Fruit fly (Drosophila melanogaster) whole organism, embryonic: Measurements from ENCODE around the gene Vha16-2.

Experiments used
- Adf1 ChIP-seq: fragments of 200-800 bp; sonication (Bioruptor generic); IDR thresholded peaks from 2 replicates; pipeline ENCODE4 v1.3.6; 2022; ENCODE audit warnings: missing biosample characterization, missing genetic modification characterization
- Atf-2 ChIP-seq: fragments of 200-800 bp; sonication (Bioruptor generic); optimal IDR thresholded peaks from 2 replicates; lab custom pipeline; 2016; ENCODE audit warnings: missing biosample characterization, missing genetic modification characterization
- Blimp-1 ChIP-seq: fragments of 200-800 bp; sonication (Bioruptor generic); optimal IDR thresholded peaks from 3 replicates; lab custom pipeline; 2018; ENCODE audit warnings: missing biosample characterization, missing genetic modification characterization, mild to moderate bottlenecking, moderate library complexity, missing genetic modification reagents
- CG10959 ChIP-seq: fragments of 200-800 bp; sonication (Bioruptor generic); IDR thresholded peaks from 2 replicates; pipeline ENCODE4 v1.3.6; 2022; ENCODE audit warnings: missing biosample characterization, missing genetic modification characterization
- CG12391 ChIP-seq: fragments of 200-800 bp; sonication (Bioruptor generic); optimal IDR thresholded peaks from 3 replicates; lab custom pipeline; 2018; ENCODE audit warnings: missing biosample characterization, mild to moderate bottlenecking, missing genetic modification characterization, moderate library complexity
- CG14050 ChIP-seq: fragments of 200-800 bp; sonication (Bioruptor generic); IDR thresholded peaks from 3 replicates; pipeline ENCODE4 v1.3.6; 2022; ENCODE audit warnings: missing biosample characterization, missing genetic modification characterization
- CG18599 ChIP-seq: fragments of 200-800 bp; sonication (Bioruptor generic); optimal IDR thresholded peaks from 3 replicates; lab custom pipeline; 2017; ENCODE audit warnings: missing biosample characterization, missing genetic modification characterization, mild to moderate bottlenecking, moderate library complexity, missing genetic modification reagents
- CG2712 ChIP-seq: fragments of 200-800 bp; optimal IDR thresholded peaks from 3 replicates; lab custom pipeline; 2019; ENCODE audit warnings: missing biosample characterization, mild to moderate bottlenecking, missing genetic modification characterization, moderate library complexity
- CG2875 ChIP-seq: fragments of 200-800 bp; sonication (Bioruptor generic); optimal IDR thresholded peaks from 2 replicates; lab custom pipeline; 2017; ENCODE audit warnings: missing biosample characterization, mild to moderate bottlenecking, missing genetic modification characterization, missing genetic modification reagents
- CG31365 ChIP-seq: fragments of 200-800 bp; sonication (Bioruptor generic); optimal IDR thresholded peaks from 2 replicates; lab custom pipeline; 2018; ENCODE audit warnings: missing biosample characterization, mild to moderate bottlenecking, missing genetic modification characterization
- CG6689 ChIP-seq: fragments of 200-800 bp; sonication (Bioruptor generic); IDR thresholded peaks from 2 replicates; pipeline ENCODE4 v1.3.6; 2022; ENCODE audit warnings: missing biosample characterization, missing genetic modification characterization
- CG9797 ChIP-seq: fragments of 200-800 bp; sonication (Bioruptor generic); optimal IDR thresholded peaks from 3 replicates; lab custom pipeline; 2018; ENCODE audit warnings: missing biosample characterization, mild to moderate bottlenecking, missing genetic modification characterization
- CHES-1-like ChIP-seq: fragments of 200-800 bp; sonication (Bioruptor generic); optimal IDR thresholded peaks from 2 replicates; lab custom pipeline; 2016; ENCODE audit warnings: missing biosample characterization, missing genetic modification characterization
- CrebB ChIP-seq: fragments of 200-800 bp; sonication (Bioruptor generic); optimal IDR thresholded peaks from 3 replicates; lab custom pipeline; 2018; ENCODE audit warnings: missing biosample characterization, mild to moderate bottlenecking, missing genetic modification characterization
- D ChIP-seq, 2 experiments: fragments of 200-800 bp in 1 of 2; fragments of >200 bp in 1 of 2; sonication (Bioruptor generic) in 1 of 2; optimal IDR thresholded peaks; 2 replicates in 1 of 2; 3 replicates in 1 of 2; lab custom pipeline; 2017; ENCODE audit warnings: mild to moderate bottlenecking in 1 of 2, missing biosample characterization in 1 of 2, missing genetic modification characterization in 1 of 2, missing genetic modification reagents in 1 of 2
- D19A ChIP-seq: fragments of 200-800 bp; optimal IDR thresholded peaks from 3 replicates; lab custom pipeline; 2019; ENCODE audit warnings: missing biosample characterization, mild to moderate bottlenecking, missing genetic modification characterization, moderate library complexity
- ERR ChIP-seq: fragments of 200-800 bp; sonication (Bioruptor generic); optimal IDR thresholded peaks from 2 replicates; lab custom pipeline; 2016; ENCODE audit warnings: missing biosample characterization, missing genetic modification characterization
- Fer3 ChIP-seq: fragments of 200-800 bp; sonication (Bioruptor generic); optimal IDR thresholded peaks from 2 replicates; lab custom pipeline; 2018; ENCODE audit warnings: missing biosample characterization, mild to moderate bottlenecking, missing genetic modification characterization, moderate library complexity
- MESR4 ChIP-seq: fragments of 200-800 bp; sonication (Bioruptor generic); optimal IDR thresholded peaks from 2 replicates; lab custom pipeline; 2018; ENCODE audit warnings: missing biosample characterization, mild to moderate bottlenecking, missing genetic modification characterization, moderate library complexity
- Med ChIP-seq: fragments of 200-800 bp; sonication (Bioruptor generic); peaks from one replicate; lab custom pipeline; 2016; ENCODE audit warnings: missing biosample characterization, missing genetic modification characterization, mild to moderate bottlenecking, inconsistent platforms, moderate library complexity
- Mes4 ChIP-seq: fragments of 200-800 bp; sonication (Bioruptor generic); optimal IDR thresholded peaks from 2 replicates; lab custom pipeline; 2016; ENCODE audit warnings: missing biosample characterization, missing genetic modification characterization
- NC2β ChIP-seq: fragments of 200-800 bp; sonication (Bioruptor generic); optimal IDR thresholded peaks from 2 replicates; lab custom pipeline; 2016; ENCODE audit warnings: missing biosample characterization, missing genetic modification characterization
- PHDP ChIP-seq: fragments of 200-800 bp; sonication (Bioruptor generic); optimal IDR thresholded peaks from 3 replicates; lab custom pipeline; 2018; ENCODE audit warnings: missing biosample characterization, mild to moderate bottlenecking, missing genetic modification characterization, moderate library complexity
- Sox102F ChIP-seq: fragments of 200-800 bp; sonication (Bioruptor generic); optimal IDR thresholded peaks from 2 replicates; lab custom pipeline; 2018; ENCODE audit warnings: missing biosample characterization, mild to moderate bottlenecking, missing genetic modification characterization, moderate library complexity
- Ssrp ChIP-seq: fragments of 200-800 bp; sonication (Bioruptor generic); optimal IDR thresholded peaks from 2 replicates; lab custom pipeline; 2018; ENCODE audit warnings: missing biosample characterization, mild to moderate bottlenecking, missing genetic modification characterization, moderate library complexity
- Stat92E ChIP-seq, 3 experiments: fragments of >200 bp in 2 of 3; fragments of 200-800 bp in 1 of 3; sonication (Bioruptor generic) in 1 of 3; optimal IDR thresholded peaks; 2 replicates each; lab custom pipeline; 2017 to 2019; ENCODE audit warnings: missing biosample characterization in 3 of 3, missing genetic modification characterization in 3 of 3, mild to moderate bottlenecking in 1 of 3, moderate library complexity in 1 of 3
- abd-A ChIP-seq: fragments of 200-800 bp; sonication (Bioruptor generic); optimal IDR thresholded peaks from 3 replicates; lab custom pipeline; 2019; ENCODE audit warnings: missing biosample characterization, mild to moderate bottlenecking, missing genetic modification characterization, moderate library complexity
- ash1 ChIP-seq: fragments of 200-800 bp; sonication (Bioruptor generic); optimal IDR thresholded peaks from 2 replicates; lab custom pipeline; 2018; ENCODE audit warnings: missing biosample characterization, mild to moderate bottlenecking, missing genetic modification characterization
- az2 ChIP-seq: fragments of 200-800 bp; sonication (Bioruptor generic); optimal IDR thresholded peaks from 3 replicates; lab custom pipeline; 2016; ENCODE audit warnings: missing biosample characterization, missing genetic modification characterization
- bsh ChIP-seq, 2 experiments: fragments of 200-800 bp; sonication (Bioruptor generic); optimal IDR thresholded peaks; 2 replicates each; lab custom pipeline; 2017 to 2018; ENCODE audit warnings: mild to moderate bottlenecking in 2 of 2, missing biosample characterization in 2 of 2, missing genetic modification characterization in 2 of 2, moderate library complexity in 1 of 2
- dm ChIP-seq: fragments of 200-800 bp; sonication (Bioruptor generic); optimal IDR thresholded peaks from 3 replicates; lab custom pipeline; 2016; ENCODE audit warnings: missing biosample characterization, missing genetic modification characterization
- fd102C ChIP-seq: fragments of 200-800 bp; sonication (Bioruptor generic); optimal IDR thresholded peaks from 2 replicates; lab custom pipeline; 2018; ENCODE audit warnings: missing biosample characterization, mild to moderate bottlenecking, missing genetic modification characterization, moderate library complexity
- gce ChIP-seq: fragments of 200-800 bp; sonication (Bioruptor generic); IDR thresholded peaks from 3 replicates; pipeline ENCODE4 v1.3.6; 2022; ENCODE audit warnings: missing biosample characterization, missing genetic modification characterization
- grn ChIP-seq: fragments of 200-800 bp; sonication (Bioruptor generic); optimal IDR thresholded peaks from 3 replicates; lab custom pipeline; 2017; ENCODE audit warnings: missing biosample characterization, missing genetic modification characterization
- her ChIP-seq: fragments of 200-800 bp; sonication (Bioruptor generic); optimal IDR thresholded peaks from 2 replicates; lab custom pipeline; 2016; ENCODE audit warnings: missing biosample characterization, missing genetic modification characterization
- insv ChIP-seq, 2 experiments: fragments of 200-800 bp; sonication (Bioruptor generic); optimal IDR thresholded peaks; 3 replicates each; lab custom pipeline; 2016 to 2018; ENCODE audit warnings: missing biosample characterization in 2 of 2, missing genetic modification characterization in 2 of 2
- lola ChIP-seq, 3 experiments: fragments of >200 bp in 2 of 3; fragments of 200-800 bp in 1 of 3; sonication (Bioruptor generic) in 1 of 3; optimal IDR thresholded peaks; 2 replicates each; lab custom pipeline; 2017 to 2019; ENCODE audit warnings: missing biosample characterization in 3 of 3, missing genetic modification characterization in 3 of 3, mild to moderate bottlenecking in 1 of 3, moderate library complexity in 1 of 3
- mirr ChIP-seq: fragments of 200-800 bp; sonication (Bioruptor generic); optimal IDR thresholded peaks from 3 replicates; lab custom pipeline; 2018; ENCODE audit warnings: missing biosample characterization, mild to moderate bottlenecking, missing genetic modification characterization
- mld ChIP-seq: fragments of 200-800 bp; sonication (Bioruptor generic); IDR thresholded peaks from 3 replicates; pipeline ENCODE4 v1.3.6; 2022; ENCODE audit warnings: missing biosample characterization, missing genetic modification characterization; ENCODE audit not compliant: partially characterized antibody
- nmo ChIP-seq: fragments of 200-800 bp; sonication (Bioruptor generic); optimal IDR thresholded peaks from 2 replicates; lab custom pipeline; 2018; ENCODE audit warnings: missing biosample characterization, mild to moderate bottlenecking, missing genetic modification characterization, moderate library complexity
- odd ChIP-seq: fragments of 200-800 bp; sonication (Bioruptor generic); optimal IDR thresholded peaks from 2 replicates; lab custom pipeline; 2017; ENCODE audit warnings: missing biosample characterization, mild to moderate bottlenecking, missing genetic modification characterization
- otp ChIP-seq: fragments of 200-800 bp; sonication (Bioruptor generic); IDR thresholded peaks from 3 replicates; pipeline ENCODE4, ENCODE4 v1.3.6; 2022; ENCODE audit warnings: missing biosample characterization, missing genetic modification characterization
- pan ChIP-seq, 4 experiments: fragments of >200 bp in 3 of 4; fragments of 200-800 bp in 1 of 4; sonication (Bioruptor generic) in 1 of 4; optimal IDR thresholded peaks in 3 of 4; IDR thresholded peaks in 1 of 4; 2 replicates each; pipeline versions ENCODE4 v1.3.6 to Lab custom; 2017 to 2022; ENCODE audit warnings: missing biosample characterization in 2 of 4, missing genetic modification characterization in 2 of 4, mixed read lengths in 1 of 4
- row ChIP-seq: fragments of 200-800 bp; sonication (Bioruptor generic); IDR thresholded peaks from 3 replicates; pipeline ENCODE4 v1.3.6; 2022; ENCODE audit warnings: missing biosample characterization, missing genetic modification characterization

Gene Vha16-2

DNA sequence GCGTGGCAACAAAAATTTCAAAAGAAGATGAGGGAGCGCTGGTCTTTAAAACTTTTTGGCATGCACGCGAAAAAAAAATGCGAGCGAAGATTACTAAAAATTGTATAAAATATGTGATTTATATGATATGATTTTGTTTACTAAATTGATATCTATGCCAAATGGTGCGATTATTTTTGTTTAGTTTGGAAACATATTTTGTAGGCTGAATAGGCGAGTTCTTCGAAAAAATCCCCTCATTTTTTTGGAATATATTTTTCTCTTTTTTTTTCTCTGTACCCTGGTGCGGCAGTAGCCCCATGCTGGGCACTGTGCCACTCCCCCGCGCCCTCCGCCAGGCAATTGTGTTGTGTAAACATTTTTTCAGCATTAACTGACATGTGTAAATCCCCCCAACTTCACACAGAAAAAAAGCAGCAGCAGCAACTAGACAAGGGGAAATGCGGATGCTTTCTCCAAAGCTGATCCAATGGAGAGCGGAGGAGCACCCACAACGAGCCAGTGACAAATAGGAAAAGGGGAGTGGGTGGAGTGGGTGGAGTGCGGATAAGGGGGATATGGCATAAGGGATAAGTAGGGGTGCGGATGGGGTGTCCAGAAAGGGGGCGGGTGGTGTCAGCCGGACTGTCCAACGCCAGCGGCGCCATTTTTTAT, 11.3 kb downstream of the Vha16-2 start (continued):
- TF ChIP-seq pan (optimal IDR thresholded peaks at IDR 0.05; lab: Kevin White, UChicago) (no peak), pan (GFP tag; optimal IDR thresholded peaks at IDR 0.05 in 1 of 2, IDR thresholded peaks at IDR 0.05 in 1 of 2) (peak in 1 of 2 experiments; percentile 21), MESR4 (GFP tag; lab: Kevin White, UChicago) (no peak), CG10959 (0 out of 2 replicates have a peak, but pooled peaks have one; percentile 4), D19A (tag; lab: Kevin White, UChicago) (peak; percentile 18), PHDP (tag; lab: Kevin White, UChicago) (peak; percentile 5), mld (GFP tag; lab: Robert Waterston, UW) (0 out of 3 replicates have a peak, but pooled peaks have one; percentile 32), fd102C (GFP tag; lab: Kevin White, UChicago) (no peak), lola (GFP tag; optimal IDR thresholded peaks at IDR 0.05; lab: Kevin White, UChicago) (peak in 1 of 3 experiments; percentile 38), otp (GFP tag; lab: Robert Waterston, UW) (peak; percentile 22; the same call in 1 of the 3 replicates), gce (GFP tag; lab: Robert Waterston, UW) (0 out of 3 replicates have a peak, but pooled peaks have one; percentile 21), D (optimal IDR thresholded peaks at IDR 0.05; lab: Kevin White, UChicago) (no peak), D (GFP tag; optimal IDR thresholded peaks at IDR 0.05; lab: Kevin White, UChicago) (peak; percentile 36), CG12391 (tag; lab: Kevin White, UChicago) (peak; percentile 38), bsh (GFP tag; optimal IDR thresholded peaks at IDR 0.05; lab: Kevin White, UChicago) (peak in 1 of 2 experiments; percentile 44), row (GFP tag; lab: Robert Waterston, UW) (peak; percentile 30; the same call in 2 of the 3 replicates), CG6689 (peak; percentile 37; the same call in 1 of the 2 replicates), Med (GFP tag; lab: Kevin White, UChicago) (peak; percentile 63), az2 (GFP tag; lab: Kevin White, UChicago) (peak; percentile 40), CG2712 (tag; lab: Kevin White, UChicago) (peak; percentile 17), Fer3 (tag; lab: Kevin White, UChicago) (no peak), NC2β (GFP tag; lab: Kevin White, UChicago) (peak; percentile 9), Sox102F (GFP tag; lab: Kevin White, UChicago) (peak; percentile 44), Ssrp (tag; lab: Kevin White, UChicago) (peak; percentile 19), CG2875 (GFP tag; lab: Kevin White, UChicago) (no peak)
- TF ChIP-seq, all 482 proteins: peak for 67

DNA sequence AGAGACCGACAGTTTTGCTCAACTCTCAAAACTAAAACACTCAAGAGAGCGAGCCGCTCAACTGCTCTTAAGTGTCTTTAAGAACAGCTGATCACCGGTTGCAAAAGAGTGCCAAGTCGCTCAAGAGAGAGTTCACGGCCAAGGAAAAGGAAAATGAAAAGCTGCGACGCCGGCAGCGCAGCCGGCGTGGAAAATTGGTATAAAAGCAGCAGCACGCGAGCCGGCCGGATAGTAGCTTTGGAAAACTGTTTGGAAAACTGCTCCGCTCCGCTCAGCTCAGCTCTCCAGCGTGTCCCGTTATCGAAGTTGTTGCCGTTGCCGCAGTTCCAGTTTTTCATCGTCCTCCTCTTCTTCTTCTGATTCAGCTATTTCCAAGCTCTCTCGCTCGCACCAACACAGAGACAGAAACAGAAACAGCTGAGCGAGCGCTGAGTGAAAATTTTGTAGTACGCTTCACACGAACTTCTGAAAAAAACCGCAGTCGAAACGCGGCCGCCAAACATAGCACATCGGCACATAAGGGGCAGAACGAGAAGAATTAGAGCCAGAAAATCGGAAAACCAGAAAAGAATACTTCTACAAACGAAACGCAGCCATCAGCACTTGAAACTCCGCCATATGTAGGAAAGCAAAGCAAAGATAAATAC, 12.7 kb downstream of the Vha16-2 start, which contains the start of gene chrb:
Gene chrb, plus strand, starts transcription at position 224 of the 647 bp plus-strand sequence.
- TF ChIP-seq odd (GFP tag; lab: Kevin White, UChicago) (peak; percentile 61), Stat92E (GFP tag; optimal IDR thresholded peaks at IDR 0.05; lab: Kevin White, UChicago) (peak in 1 of 3 experiments; percentile 74), abd-A (tag; lab: Kevin White, UChicago) (peak; percentile 86), mirr (GFP tag; lab: Kevin White, UChicago) (peak; percentile 50), insv (GFP tag; optimal IDR thresholded peaks at IDR 0.05; lab: Kevin White, UChicago) (peak in 1 of 2 experiments; percentile 39), ERR (GFP tag; lab: Kevin White, UChicago) (no peak), dm (GFP tag; lab: Kevin White, UChicago) (no peak), CG14050 (GFP tag; lab: Robert Waterston, UW) (peak; percentile 25; the same call in 1 of the 3 replicates), Blimp-1 (peak; percentile 56), CG18599 (GFP tag; lab: Kevin White, UChicago) (peak; percentile 75), nmo (peak; percentile 28), CrebB (tag; lab: Kevin White, UChicago) (peak; percentile 73), Atf-2 (GFP tag; lab: Kevin White, UChicago) (peak; percentile 26), CG9797 (peak; percentile 16), CG31365 (tag; lab: Kevin White, UChicago) (peak; percentile 2), her (GFP tag; lab: Kevin White, UChicago) (peak; percentile 81), Mes4 (GFP tag; lab: Kevin White, UChicago) (peak; percentile 50), ash1 (peak; percentile 85), grn (GFP tag; lab: Kevin White, UChicago) (no peak), Adf1 (peak; percentile 96), CHES-1-like (GFP tag; lab: Kevin White, UChicago) (peak; percentile 73)
